Fruit fly (Drosophila melanogaster) whole organism, wandering third instar larva: Measurements from ENCODE around the gene CG6126.

ENCODE experiments used
- Abd-B ChIP-seq: fragments of >200 bp; optimal IDR thresholded peaks from 2 replicates; lab custom pipeline; 2017; ENCODE audit warnings: missing biosample characterization, missing genetic modification characterization
- CG32264 ChIP-seq: fragments of 200-800 bp; sonication (Bioruptor generic); optimal IDR thresholded peaks from 2 replicates; lab custom pipeline; 2016; ENCODE audit warnings: missing biosample characterization, missing genetic modification characterization
- CG9705 ChIP-seq: fragments of 200-800 bp; sonication (Bioruptor generic); optimal IDR thresholded peaks from 2 replicates; lab custom pipeline; 2018; ENCODE audit warnings: missing biosample characterization, mild to moderate bottlenecking, missing genetic modification characterization
- CrebA ChIP-seq: fragments of 200-800 bp; sonication (Bioruptor generic); optimal IDR thresholded peaks from 2 replicates; lab custom pipeline; 2016; ENCODE audit warnings: missing biosample characterization, mild to moderate bottlenecking, missing genetic modification characterization, borderline replicate concordance
- Dfd ChIP-seq: fragments of >200 bp; optimal IDR thresholded peaks from 2 replicates; lab custom pipeline; 2017; ENCODE audit warnings: missing biosample characterization, missing genetic modification characterization
- Dif ChIP-seq: fragments of 200-275, 200-300 bp; sonication (Bioruptor generic); optimal IDR thresholded peaks from 2 replicates; lab custom pipeline; 2018; ENCODE audit warnings: missing biosample characterization, missing genetic modification characterization; ENCODE audit not compliant: partially characterized antibody
- GATAd ChIP-seq: sonication (Bioruptor generic); optimal IDR thresholded peaks from 2 replicates; lab custom pipeline; 2016; ENCODE audit warnings: missing biosample characterization, missing genetic modification characterization
- HLH106 ChIP-seq: fragments of 200-800 bp; optimal IDR thresholded peaks from 3 replicates; lab custom pipeline; 2019; ENCODE audit warnings: missing biosample characterization, mild to moderate bottlenecking, missing genetic modification characterization, moderate library complexity
- Hnf4 ChIP-seq: fragments of 200-800 bp; sonication (Bioruptor generic); optimal IDR thresholded peaks from 2 replicates; lab custom pipeline; 2016; ENCODE audit warnings: missing biosample characterization, mild to moderate bottlenecking, missing genetic modification characterization
- Hr78 ChIP-seq: fragments of >200 bp; optimal IDR thresholded peaks from 2 replicates; lab custom pipeline; 2017; ENCODE audit warnings: missing biosample characterization, missing genetic modification characterization
- Hr83 ChIP-seq: fragments of 200-300 bp; sonication (Bioruptor generic); optimal IDR thresholded peaks from 2 replicates; lab custom pipeline; 2016; ENCODE audit warnings: missing biosample characterization, mild to moderate bottlenecking, missing genetic modification characterization, moderate library complexity; ENCODE audit not compliant: poor library complexity, severe bottlenecking
- Jra ChIP-seq: sonication (Bioruptor generic); optimal IDR thresholded peaks from 2 replicates; lab custom pipeline; 2016; ENCODE audit warnings: missing biosample characterization, missing genetic modification characterization
- Mio ChIP-seq: sonication (Bioruptor generic); optimal IDR thresholded peaks from 2 replicates; lab custom pipeline; 2016; ENCODE audit warnings: missing biosample characterization, missing genetic modification characterization
- Myc ChIP-seq: fragments of >200 bp; optimal IDR thresholded peaks from 2 replicates; lab custom pipeline; 2017
- N ChIP-seq: fragments of >200 bp; optimal IDR thresholded peaks from 2 replicates; lab custom pipeline; 2018; ENCODE audit warnings: missing biosample characterization, missing external identifiers, missing genetic modification characterization
- OdsH ChIP-seq: fragments of 200-800 bp; sonication (Bioruptor generic); optimal IDR thresholded peaks from 2 replicates; lab custom pipeline; 2016; ENCODE audit warnings: missing biosample characterization, mild to moderate bottlenecking, missing genetic modification characterization
- Rel ChIP-seq, 2 experiments: fragments of 200-800 bp; sonication (Bioruptor generic) in 1 of 2; optimal IDR thresholded peaks; 2 replicates in 1 of 2; 3 replicates in 1 of 2; lab custom pipeline; 2016 to 2019; ENCODE audit warnings: mild to moderate bottlenecking in 2 of 2, missing biosample characterization in 2 of 2, missing genetic modification characterization in 2 of 2, moderate library complexity in 1 of 2
- Sp1 ChIP-seq: fragments of 200-800 bp; sonication (Bioruptor generic); optimal IDR thresholded peaks from 3 replicates; lab custom pipeline; 2019; ENCODE audit warnings: missing biosample characterization, mild to moderate bottlenecking, missing genetic modification characterization, moderate library complexity
- Vsx2 ChIP-seq: fragments of 200-300, 225-300 bp; sonication (Bioruptor generic); optimal IDR thresholded peaks from 2 replicates; lab custom pipeline; 2018; ENCODE audit warnings: missing biosample characterization, missing genetic modification characterization; ENCODE audit not compliant: partially characterized antibody
- br ChIP-seq: fragments of 200-800 bp; sonication (Bioruptor generic); optimal IDR thresholded peaks from 2 replicates; lab custom pipeline; 2016; ENCODE audit warnings: missing biosample characterization, missing genetic modification characterization
- brk ChIP-seq: fragments of 200-800 bp; sonication (Bioruptor generic); optimal IDR thresholded peaks from 2 replicates; lab custom pipeline; 2016; ENCODE audit warnings: missing biosample characterization, mild to moderate bottlenecking, missing genetic modification characterization
- dl ChIP-seq, 2 experiments: fragments of 175-275, 200-275 bp in 1 of 2; fragments of 200-275 bp in 1 of 2; sonication (Bioruptor generic); optimal IDR thresholded peaks; lab custom pipeline; 2018; ENCODE audit warnings: mild to moderate bottlenecking in 2 of 2, missing biosample characterization in 2 of 2, missing genetic modification characterization in 2 of 2, moderate library complexity in 2 of 2; ENCODE audit not compliant: partially characterized antibody in 2 of 2, insufficient read depth in 1 of 2
- dmrt93B ChIP-seq: fragments of 200-800 bp; sonication (Bioruptor generic); optimal IDR thresholded peaks from 2 replicates; lab custom pipeline; 2018; ENCODE audit warnings: missing biosample characterization, mild to moderate bottlenecking, missing genetic modification characterization
- dsf ChIP-seq: sonication (Bioruptor generic); optimal IDR thresholded peaks from 2 replicates; lab custom pipeline; 2016; ENCODE audit warnings: missing biosample characterization, missing genetic modification characterization, borderline replicate concordance
- ey ChIP-seq: fragments of 200-800 bp; sonication (Bioruptor generic); optimal IDR thresholded peaks from 2 replicates; lab custom pipeline; 2016; ENCODE audit warnings: missing biosample characterization, missing genetic modification characterization
- foxo ChIP-seq, 2 experiments: fragments of 200-800 bp; sonication (Bioruptor generic); optimal IDR thresholded peaks; 2 replicates in 1 of 2; 3 replicates in 1 of 2; lab custom pipeline; 2016 to 2017; ENCODE audit warnings: missing biosample characterization in 2 of 2, missing genetic modification characterization in 2 of 2
- fru ChIP-seq: fragments of 200-800 bp; sonication (Bioruptor generic); optimal IDR thresholded peaks from 3 replicates; lab custom pipeline; 2016; ENCODE audit warnings: missing biosample characterization, mild to moderate bottlenecking, missing genetic modification characterization
- h ChIP-seq: fragments of 200-800 bp; sonication (Bioruptor generic); optimal IDR thresholded peaks from 3 replicates; lab custom pipeline; 2016; ENCODE audit warnings: missing biosample characterization, mild to moderate bottlenecking, missing genetic modification characterization
- jim ChIP-seq: fragments of 175-275, 200-325 bp; sonication (Bioruptor generic); optimal IDR thresholded peaks from 2 replicates; lab custom pipeline; 2016; ENCODE audit warnings: missing biosample characterization, mild to moderate bottlenecking, missing genetic modification characterization
- lola ChIP-seq: fragments of >200 bp; optimal IDR thresholded peaks from 2 replicates; lab custom pipeline; 2017; ENCODE audit warnings: missing biosample characterization, missing genetic modification characterization
- pan ChIP-seq: fragments of >200 bp; optimal IDR thresholded peaks from 2 replicates; lab custom pipeline; 2017
- psq ChIP-seq: fragments of 200-800 bp; sonication (Bioruptor generic); optimal IDR thresholded peaks from 3 replicates; lab custom pipeline; 2017; ENCODE audit warnings: missing biosample characterization, mild to moderate bottlenecking, missing genetic modification characterization, moderate library complexity
- rgr ChIP-seq: fragments of 200-800 bp; sonication (Bioruptor generic); optimal IDR thresholded peaks from 3 replicates; lab custom pipeline; 2016; ENCODE audit warnings: missing biosample characterization, mild to moderate bottlenecking, missing genetic modification characterization
- sage ChIP-seq: fragments of 200-800 bp; sonication (Bioruptor generic); optimal IDR thresholded peaks from 2 replicates; lab custom pipeline; 2016; ENCODE audit warnings: missing biosample characterization, mild to moderate bottlenecking, missing genetic modification characterization
- sv ChIP-seq: fragments of 200-800 bp; sonication (Bioruptor generic); optimal IDR thresholded peaks from 3 replicates; lab custom pipeline; 2016; ENCODE audit warnings: missing biosample characterization, missing genetic modification characterization
- tai ChIP-seq: sonication (Bioruptor generic); optimal IDR thresholded peaks from 2 replicates; lab custom pipeline; 2016; ENCODE audit warnings: missing biosample characterization, missing genetic modification characterization
- usp ChIP-seq: fragments of >200 bp; optimal IDR thresholded peaks from 2 replicates; lab custom pipeline; 2017; ENCODE audit warnings: missing biosample characterization, missing genetic modification characterization
- woc ChIP-seq: sonication (Bioruptor generic); optimal IDR thresholded peaks from 2 replicates; lab custom pipeline; 2016; ENCODE audit warnings: missing biosample characterization, mild to moderate bottlenecking, missing genetic modification characterization

Gene CG6126

DNA sequence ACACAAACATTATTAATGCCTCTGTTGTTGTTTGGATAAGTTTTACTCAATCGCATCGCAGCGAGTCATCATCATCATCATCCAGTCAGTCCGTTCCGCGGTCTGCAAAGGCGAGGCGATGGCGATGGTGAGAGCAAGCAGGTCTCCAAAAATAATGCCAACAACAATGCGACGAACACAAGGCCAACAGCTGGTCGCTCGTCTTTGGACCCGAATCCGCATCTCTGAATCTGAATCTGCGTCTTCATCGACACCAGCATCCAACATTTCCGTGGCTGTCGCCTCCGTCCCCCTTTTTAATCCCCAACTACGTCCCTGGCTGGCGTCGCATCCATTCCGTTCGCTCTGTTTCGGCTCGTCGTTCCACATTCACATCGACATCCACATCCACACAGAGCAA, 31.4 kb upstream of the CG6126 start:
- TF ChIP-seq HLH106 (tag; lab: Kevin White, UChicago) (no peak), sv (GFP tag; lab: Kevin White, UChicago) (no peak), Rel (GFP tag; optimal IDR thresholded peaks at IDR 0.05; lab: Kevin White, UChicago) (no peak), Rel (tag; optimal IDR thresholded peaks at IDR 0.05; lab: Kevin White, UChicago) (peak; percentile 4), brk (GFP tag; lab: Kevin White, UChicago) (no peak), dmrt93B (GFP tag; lab: Kevin White, UChicago) (no peak), psq (GFP tag; lab: Kevin White, UChicago) (peak; percentile 40), Dif (peak; percentile 51), dsf (GFP tag; lab: Kevin White, UChicago) (no peak), CG32264 (GFP tag; lab: Kevin White, UChicago) (no peak), br (no peak), pan (lab: Kevin White, UChicago) (no peak), ey (GFP tag; lab: Kevin White, UChicago) (no peak), lola (GFP tag; lab: Kevin White, UChicago) (no peak), foxo (GFP tag; optimal IDR thresholded peaks at IDR 0.05; lab: Kevin White, UChicago) (no peak), fru (GFP tag; lab: Kevin White, UChicago) (no peak), sage (GFP tag; lab: Kevin White, UChicago) (no peak), GATAd (GFP tag; lab: Kevin White, UChicago) (no peak), tai (GFP tag; lab: Kevin White, UChicago) (no peak), Hr83 (GFP tag; lab: Kevin White, UChicago) (no peak), Sp1 (GFP tag; lab: Kevin White, UChicago) (no peak), h (no peak), Hnf4 (peak; percentile 43), Abd-B (GFP tag; lab: Kevin White, UChicago) (no peak), CG9705 (no peak), Jra (GFP tag; lab: Kevin White, UChicago) (no peak), rgr (peak; percentile 9), woc (GFP tag; lab: Kevin White, UChicago) (no peak), Dfd (GFP tag; lab: Kevin White, UChicago) (no peak), Hr78 (GFP tag; lab: Kevin White, UChicago) (no peak), Mio (GFP tag; lab: Kevin White, UChicago) (no peak), Vsx2 (GFP tag; lab: Kevin White, UChicago) (no peak), Myc (lab: Kevin White, UChicago) (no peak), N (GFP tag; lab: Kevin White, UChicago) (no peak), dl (GFP tag; optimal IDR thresholded peaks at IDR 0.05; lab: Kevin White, UChicago; ENCODE audit: insufficient read depth in 1 of 2, partially characterized antibody in 2 of 2) (peak in 1 of 2 experiments; percentile 30), CrebA (no peak), usp (GFP tag; lab: Kevin White, UChicago) (no peak), OdsH (GFP tag; lab: Kevin White, UChicago) (no peak), jim (GFP tag; lab: Kevin White, UChicago) (no peak)

- TF ChIP-seq usp (GFP tag; lab: Kevin White, UChicago) (no peak), GATAd (GFP tag; lab: Kevin White, UChicago) (no peak), Rel (GFP tag; optimal IDR thresholded peaks at IDR 0.05; lab: Kevin White, UChicago) (peak; percentile 7), Rel (tag; optimal IDR thresholded peaks at IDR 0.05; lab: Kevin White, UChicago) (no peak), psq (GFP tag; lab: Kevin White, UChicago) (peak; percentile 15), Myc (lab: Kevin White, UChicago) (no peak), woc (GFP tag; lab: Kevin White, UChicago) (no peak), CrebA (peak; percentile 44), dmrt93B (GFP tag; lab: Kevin White, UChicago) (no peak), sage (GFP tag; lab: Kevin White, UChicago) (no peak), jim (GFP tag; lab: Kevin White, UChicago) (no peak), Jra (GFP tag; lab: Kevin White, UChicago) (peak; percentile 20), tai (GFP tag; lab: Kevin White, UChicago) (no peak), brk (GFP tag; lab: Kevin White, UChicago) (peak; percentile 13), Dif (peak; percentile 45), pan (lab: Kevin White, UChicago) (no peak), Dfd (GFP tag; lab: Kevin White, UChicago) (no peak), dsf (GFP tag; lab: Kevin White, UChicago) (no peak), h (no peak), fru (GFP tag; lab: Kevin White, UChicago) (no peak), sv (GFP tag; lab: Kevin White, UChicago) (no peak)
- TF ChIP-seq, all 38 proteins: peak for 6
These were observed 29.7 kb upstream of the CG6126 start for dm6 chr3R:16232569-16232968.
